Fruit fly (Drosophila melanogaster) whole organism, pupa: ENCODE measurements around the gene CG9541.

ENCODE experiments used
- CG10348 ChIP-seq: fragments of 200-800 bp; sonication (Bioruptor generic); IDR thresholded peaks from 2 replicates; pipeline ENCODE4 v1.3.6; 2022; ENCODE audit warnings: missing biosample characterization, missing genetic modification characterization
- CG12605 ChIP-seq: fragments of 200-800 bp; sonication (Bioruptor generic); IDR thresholded peaks from 2 replicates; pipeline ENCODE4 v1.3.6; 2022; ENCODE audit warnings: missing biosample characterization, missing genetic modification characterization
- CG13204 ChIP-seq: fragments of 200-800 bp; sonication (Bioruptor generic); optimal IDR thresholded peaks from 2 replicates; lab custom pipeline; 2018; ENCODE audit warnings: missing biosample characterization, mild to moderate bottlenecking, missing genetic modification characterization, moderate library complexity
- CG14655 ChIP-seq: fragments of 200-800 bp; sonication (Bioruptor generic); optimal IDR thresholded peaks from 3 replicates; lab custom pipeline; 2017; ENCODE audit warnings: mild to moderate bottlenecking, missing biosample characterization, missing genetic modification reagents, missing genetic modification characterization
- CG15710 ChIP-seq: fragments of 200-800 bp; sonication (Bioruptor generic); optimal IDR thresholded peaks from 2 replicates; lab custom pipeline; 2018; ENCODE audit warnings: missing biosample characterization, mild to moderate bottlenecking, missing genetic modification characterization, moderate library complexity
- CG17806 ChIP-seq: fragments of 200-800 bp; sonication (Bioruptor generic); optimal IDR thresholded peaks from 2 replicates; lab custom pipeline; 2018; ENCODE audit warnings: missing biosample characterization, mild to moderate bottlenecking, missing genetic modification characterization, moderate library complexity
- CG32121 ChIP-seq: fragments of 200-800 bp; sonication (Bioruptor generic); IDR thresholded peaks from 2 replicates; pipeline ENCODE4 v1.3.6; 2022; ENCODE audit warnings: missing biosample characterization, missing genetic modification characterization
- CG34367 ChIP-seq: fragments of 200-800 bp; sonication (Bioruptor generic); optimal IDR thresholded peaks from 2 replicates; lab custom pipeline; 2018; ENCODE audit warnings: missing biosample characterization, mild to moderate bottlenecking, missing genetic modification characterization
- CG4496 ChIP-seq: fragments of 200-800 bp; sonication (Bioruptor generic); IDR thresholded peaks from 3 replicates; pipeline ENCODE4 v1.3.6; 2022; ENCODE audit warnings: missing biosample characterization, missing genetic modification characterization
- CG8159 ChIP-seq: fragments of 200-800 bp; sonication (Bioruptor generic); optimal IDR thresholded peaks from 3 replicates; lab custom pipeline; 2018; ENCODE audit warnings: missing biosample characterization, mild to moderate bottlenecking, missing genetic modification characterization, moderate library complexity
- CG8301 ChIP-seq: fragments of 200-800 bp; sonication (Bioruptor generic); optimal IDR thresholded peaks from 2 replicates; lab custom pipeline; 2018; ENCODE audit warnings: missing biosample characterization, mild to moderate bottlenecking, missing genetic modification characterization
- CG9948 ChIP-seq: fragments of 200-800 bp; sonication (Bioruptor generic); optimal IDR thresholded peaks from 2 replicates; lab custom pipeline; 2018; ENCODE audit warnings: missing biosample characterization, mild to moderate bottlenecking, missing genetic modification characterization, moderate library complexity
- D1 ChIP-seq: fragments of 200-800 bp; sonication (Bioruptor generic); optimal IDR thresholded peaks from 2 replicates; lab custom pipeline; 2018; ENCODE audit warnings: missing biosample characterization, mild to moderate bottlenecking, missing genetic modification characterization, moderate library complexity
- EcR ChIP-seq: fragments of 200-800 bp; sonication (Bioruptor generic); optimal IDR thresholded peaks from 3 replicates; lab custom pipeline; 2019; ENCODE audit warnings: missing biosample characterization, missing genetic modification characterization, mild to moderate bottlenecking, moderate library complexity, missing genetic modification reagents
- Ets98B ChIP-seq: fragments of 200-800 bp; sonication (Bioruptor generic); IDR thresholded peaks from 2 replicates; pipeline ENCODE4 v1.3.6; 2022; ENCODE audit warnings: missing biosample characterization, missing genetic modification characterization
- Pif1A ChIP-seq: fragments of 200-800 bp; sonication (Bioruptor generic); optimal IDR thresholded peaks from 3 replicates; lab custom pipeline; 2016; ENCODE audit warnings: missing biosample characterization, missing genetic modification characterization
- Pif1B ChIP-seq: fragments of 200-800 bp; sonication (Bioruptor generic); optimal IDR thresholded peaks from 3 replicates; lab custom pipeline; 2016; ENCODE audit warnings: missing biosample characterization, missing genetic modification characterization
- Snoo ChIP-seq: fragments of 200-800 bp; sonication (Bioruptor generic); optimal IDR thresholded peaks from 3 replicates; lab custom pipeline; 2017; ENCODE audit warnings: missing biosample characterization, mild to moderate bottlenecking, missing genetic modification characterization, inconsistent platforms
- fd96Ca ChIP-seq: fragments of 200-800 bp; sonication (Bioruptor generic); IDR thresholded peaks from 3 replicates; pipeline ENCODE4 v1.3.6; 2022; ENCODE audit warnings: missing biosample characterization, missing genetic modification characterization
- gl ChIP-seq: fragments of 200-800 bp; sonication (Bioruptor generic); optimal IDR thresholded peaks from 2 replicates; lab custom pipeline; 2018; ENCODE audit warnings: missing biosample characterization, mild to moderate bottlenecking, missing genetic modification characterization
- rn ChIP-seq: fragments of 200-800 bp; sonication (Bioruptor generic); IDR thresholded peaks from 2 replicates; pipeline ENCODE4 v1.3.6; 2022; ENCODE audit warnings: missing biosample characterization, missing genetic modification characterization

Gene CG9541

DNA sequence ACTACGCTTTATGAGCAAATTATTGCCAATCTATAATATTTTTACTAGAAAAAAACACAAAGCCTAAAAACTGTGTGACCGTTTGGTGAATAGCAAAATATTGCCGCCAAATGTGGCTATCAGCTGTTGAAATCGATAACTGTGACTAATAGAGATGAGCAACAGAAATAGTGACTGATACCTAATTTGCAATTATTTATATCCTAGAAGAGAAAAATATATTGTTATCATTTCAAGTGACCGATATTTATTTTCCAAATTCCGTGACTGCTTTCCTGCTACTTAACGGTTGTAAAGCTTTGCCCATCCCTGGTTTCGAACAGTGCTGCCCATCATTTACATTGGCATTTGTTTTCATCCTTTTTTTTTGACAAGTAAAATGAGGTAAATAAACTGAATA, 22.1 kb upstream of the CG9541 start, which contains the start of the genes alien and CG18661:
Gene alien (minus strand): TSS at position 95 of the 400 bp plus-strand sequence.
Gene CG18661 (plus strand): TSS at position 321 of the 400 bp plus-strand sequence.
- TF ChIP-seq rn (GFP tag; lab: Robert Waterston, UW) (peak; percentile 92), fd96Ca (GFP tag; lab: Robert Waterston, UW) (peak; percentile 95), Ets98B (peak; percentile 93), CG32121 (GFP tag; lab: Robert Waterston, UW) (peak; percentile 88), CG8159 (tag; lab: Kevin White, UChicago) (peak; percentile 73), Pif1B (GFP tag; lab: Kevin White, UChicago) (no peak), EcR (GFP tag; lab: Kevin White, UChicago) (no peak), CG34367 (tag; lab: Kevin White, UChicago) (peak; percentile 50), CG13204 (GFP tag; lab: Kevin White, UChicago) (no peak), D1 (tag; lab: Kevin White, UChicago) (no peak), CG10348 (GFP tag; lab: Robert Waterston, UW) (peak; percentile 92), Snoo (tag; lab: Kevin White, UChicago) (peak; percentile 96), CG17806 (tag; lab: Kevin White, UChicago) (peak; percentile 50), CG4496 (GFP tag; lab: Robert Waterston, UW) (peak; percentile 94), Pif1A (peak; percentile 95), CG12605 (GFP tag; lab: Robert Waterston, UW) (peak; percentile 74), CG14655 (peak; percentile 77), CG15710 (tag; lab: Kevin White, UChicago) (peak; percentile 71), CG9948 (peak; percentile 53), gl (tag; lab: Kevin White, UChicago) (peak; percentile 31), CG8301 (tag; lab: Kevin White, UChicago) (peak; percentile 60)

- TF ChIP-seq CG15710 (tag; lab: Kevin White, UChicago), result no peak
- TF ChIP-seq CG12605 (GFP tag; lab: Robert Waterston, UW), result no peak
Measured at dm6 chr2L:8993650-8994441, 18.6 kb upstream of the CG9541 start, which contains the start of gene CG17906. CG17906 (plus strand) TSS chr2L:8994391.

DNA sequence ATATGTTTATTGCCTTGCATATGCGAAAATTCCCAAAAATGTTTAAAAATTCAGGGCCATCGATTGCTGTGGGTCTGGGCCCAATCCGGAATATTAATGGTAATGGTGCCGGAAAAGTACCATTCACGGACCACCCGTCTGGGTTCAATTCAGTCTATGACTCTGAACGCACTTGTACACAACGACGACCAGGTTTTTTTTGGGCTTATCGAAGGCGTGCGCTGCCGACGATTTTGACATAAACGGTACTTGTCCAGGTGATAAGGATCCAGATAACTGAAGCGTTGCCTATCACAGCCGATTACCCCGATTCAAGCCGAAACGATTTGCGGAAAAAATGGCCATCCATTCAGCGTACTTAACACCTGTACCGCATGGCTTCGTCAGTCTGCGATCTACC, 16.4 kb upstream of the CG9541 start, which contains the start of gene CG9555:
Gene CG9555 (plus strand): TSS at position 153 of the 400 bp plus-strand sequence.
- TF ChIP-seq gl (tag; lab: Kevin White, UChicago) (no peak), CG12605 (GFP tag; lab: Robert Waterston, UW) (no peak), CG10348 (GFP tag; lab: Robert Waterston, UW) (no peak), Pif1A (no peak), CG4496 (GFP tag; lab: Robert Waterston, UW) (no peak), CG34367 (tag; lab: Kevin White, UChicago) (no peak), CG17806 (tag; lab: Kevin White, UChicago) (no peak), CG32121 (GFP tag; lab: Robert Waterston, UW) (no peak), CG8159 (tag; lab: Kevin White, UChicago) (no peak), CG8301 (tag; lab: Kevin White, UChicago) (no peak), Ets98B (no peak), CG13204 (GFP tag; lab: Kevin White, UChicago) (no peak), fd96Ca (GFP tag; lab: Robert Waterston, UW) (no peak), CG15710 (tag; lab: Kevin White, UChicago) (no peak), EcR (GFP tag; lab: Kevin White, UChicago) (no peak), D1 (tag; lab: Kevin White, UChicago) (no peak), Pif1B (GFP tag; lab: Kevin White, UChicago) (no peak)

DNA sequence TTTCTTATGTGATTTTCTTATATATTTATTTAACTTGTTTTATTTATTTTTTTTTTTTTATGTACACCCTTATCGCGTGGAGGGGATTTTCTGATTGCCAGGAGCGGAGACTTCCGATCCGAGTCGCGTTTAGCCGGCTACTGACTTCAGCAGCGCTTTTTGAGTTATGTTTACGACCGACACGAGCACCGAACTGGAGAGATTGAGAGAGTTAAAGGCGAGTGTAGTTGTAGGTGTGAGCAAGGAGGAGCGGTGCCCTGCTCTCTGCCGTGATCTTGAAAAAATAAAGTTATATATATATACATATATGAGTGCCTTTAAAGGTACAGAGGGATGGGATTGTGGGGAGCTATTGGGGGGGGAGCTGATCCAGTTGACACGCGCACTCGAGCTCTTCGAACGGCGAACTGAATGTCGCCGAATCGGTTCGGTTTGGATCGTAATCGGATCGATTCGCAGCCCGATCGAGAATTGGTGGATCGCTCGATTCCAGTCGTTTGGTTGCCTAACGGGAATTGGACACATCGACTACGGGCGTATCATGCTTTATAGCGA, 13.9 kb upstream of the CG9541 start, which contains the start of gene rost:
Gene rost (minus strand): TSS at position 503 of the 555 bp plus-strand sequence.
- TF ChIP-seq CG15710 (tag; lab: Kevin White, UChicago) (peak; percentile 26), CG8159 (tag; lab: Kevin White, UChicago) (peak; percentile 34), EcR (GFP tag; lab: Kevin White, UChicago) (peak; percentile 72), CG13204 (GFP tag; lab: Kevin White, UChicago) (peak; percentile 55), CG14655 (no peak), Pif1A (peak; percentile 7), CG4496 (GFP tag; lab: Robert Waterston, UW) (peak; percentile 38; the same call in 1 of the 3 replicates), gl (tag; lab: Kevin White, UChicago) (no peak), CG34367 (tag; lab: Kevin White, UChicago) (peak; percentile 9), Pif1B (GFP tag; lab: Kevin White, UChicago) (peak; percentile 65)

dm6 chr2L:8987251-8987937, 12.2 kb upstream of the CG9541 start:
- TF ChIP-seq Ets98B, result no peak
- no peak for TF ChIP-seq CG32121 (GFP tag; lab: Robert Waterston, UW)
- TF ChIP-seq CG8301 (tag; lab: Kevin White, UChicago), result no peak
- TF ChIP-seq rn (GFP tag; lab: Robert Waterston, UW), result no peak
- no peak for TF ChIP-seq CG10348 (GFP tag; lab: Robert Waterston, UW)
- TF ChIP-seq CG12605 (GFP tag; lab: Robert Waterston, UW), result no peak
- TF ChIP-seq CG13204 (GFP tag; lab: Kevin White, UChicago), result no peak
- no peak for TF ChIP-seq CG4496 (GFP tag; lab: Robert Waterston, UW)
- no peak for TF ChIP-seq Pif1A
- no peak for TF ChIP-seq CG34367 (tag; lab: Kevin White, UChicago)
- TF ChIP-seq CG8159 (tag; lab: Kevin White, UChicago), result no peak
- no peak for TF ChIP-seq Snoo (tag; lab: Kevin White, UChicago)
- TF ChIP-seq CG9948, result no peak
